Fruit fly (Drosophila melanogaster) whole organism, embryonic: ENCODE data around the gene CG8509.

Experiments used
- Atf-2 ChIP-seq: fragments of 200-800 bp; sonication (Bioruptor generic); optimal IDR thresholded peaks from 2 replicates; lab custom pipeline; 2016; ENCODE audit warnings: missing biosample characterization, missing genetic modification characterization
- Atf6 ChIP-seq: fragments of 200-800 bp; sonication (Bioruptor generic); IDR thresholded peaks from 2 replicates; pipeline ENCODE4 v1.3.6; 2022; ENCODE audit warnings: missing biosample characterization, missing genetic modification characterization
- CG12219 ChIP-seq: fragments of 200-800 bp; sonication (Bioruptor generic); optimal IDR thresholded peaks from 3 replicates; lab custom pipeline; 2018; ENCODE audit warnings: missing biosample characterization, mild to moderate bottlenecking, missing genetic modification characterization
- CG12391 ChIP-seq: fragments of 200-800 bp; sonication (Bioruptor generic); optimal IDR thresholded peaks from 3 replicates; lab custom pipeline; 2018; ENCODE audit warnings: missing biosample characterization, mild to moderate bottlenecking, missing genetic modification characterization, moderate library complexity
- CG13424 ChIP-seq: fragments of 200-800 bp; sonication (Bioruptor generic); optimal IDR thresholded peaks from 2 replicates; lab custom pipeline; 2019; ENCODE audit warnings: missing biosample characterization, mild to moderate bottlenecking, missing genetic modification characterization, moderate library complexity
- CG13894 ChIP-seq: fragments of 200-800 bp; sonication (Bioruptor generic); optimal IDR thresholded peaks from 3 replicates; lab custom pipeline; 2018; ENCODE audit warnings: missing biosample characterization, mild to moderate bottlenecking, missing genetic modification characterization, moderate library complexity
- CG14441 ChIP-seq: fragments of 200-800 bp; sonication (Bioruptor generic); IDR thresholded peaks from 2 replicates; pipeline ENCODE4 v1.3.6; 2022; ENCODE audit warnings: missing biosample characterization, missing genetic modification characterization
- CG1603 ChIP-seq: fragments of 200-800 bp; sonication (Bioruptor generic); optimal IDR thresholded peaks from 2 replicates; lab custom pipeline; 2019; ENCODE audit warnings: missing biosample characterization, mild to moderate bottlenecking, missing genetic modification characterization, moderate library complexity
- CG2202 ChIP-seq: fragments of 200-800 bp; sonication (Bioruptor generic); optimal IDR thresholded peaks from 2 replicates; lab custom pipeline; 2018; ENCODE audit warnings: missing biosample characterization, mild to moderate bottlenecking, missing genetic modification characterization
- CG3163 ChIP-seq: fragments of 200-800 bp; sonication (Bioruptor generic); optimal IDR thresholded peaks from 3 replicates; lab custom pipeline; 2016; ENCODE audit warnings: missing biosample characterization, missing genetic modification characterization
- CG33213 ChIP-seq: fragments of 200-800 bp; sonication (Bioruptor generic); optimal IDR thresholded peaks from 3 replicates; lab custom pipeline; 2016; ENCODE audit warnings: missing biosample characterization, missing genetic modification characterization
- CG3847 ChIP-seq: fragments of 200-800 bp; sonication (Bioruptor generic); IDR thresholded peaks from 2 replicates; pipeline ENCODE4 v1.3.6; 2022; ENCODE audit warnings: missing biosample characterization, missing genetic modification characterization
- CG4707 ChIP-seq: fragments of 200-800 bp; sonication (Bioruptor generic); optimal IDR thresholded peaks from 2 replicates; lab custom pipeline; 2018; ENCODE audit warnings: missing biosample characterization, mild to moderate bottlenecking, missing genetic modification characterization, moderate library complexity
- CG7963 ChIP-seq: fragments of 200-800 bp; sonication (Bioruptor generic); IDR thresholded peaks from 3 replicates; pipeline ENCODE4 v1.3.6; 2022; ENCODE audit warnings: missing biosample characterization, missing genetic modification characterization; ENCODE audit not compliant: partially characterized antibody
- CG8281 ChIP-seq: fragments of 200-800 bp; sonication (Bioruptor generic); optimal IDR thresholded peaks from 2 replicates; lab custom pipeline; 2018; ENCODE audit warnings: missing biosample characterization, mild to moderate bottlenecking, missing genetic modification characterization, moderate library complexity
- CG9727 ChIP-seq: fragments of 200-800 bp; sonication (Bioruptor generic); optimal IDR thresholded peaks from 3 replicates; lab custom pipeline; 2017; ENCODE audit warnings: missing biosample characterization, mild to moderate bottlenecking, missing genetic modification characterization
- D ChIP-seq, 2 experiments: fragments of 200-800 bp in 1 of 2; fragments of >200 bp in 1 of 2; sonication (Bioruptor generic) in 1 of 2; optimal IDR thresholded peaks; 2 replicates in 1 of 2; 3 replicates in 1 of 2; lab custom pipeline; 2017; ENCODE audit warnings: mild to moderate bottlenecking in 1 of 2, missing biosample characterization in 1 of 2, missing genetic modification characterization in 1 of 2, missing genetic modification reagents in 1 of 2
- Dip3 ChIP-seq: fragments of 200-800 bp; sonication (Bioruptor generic); optimal IDR thresholded peaks from 3 replicates; lab custom pipeline; 2016; ENCODE audit warnings: missing biosample characterization, missing genetic modification characterization
- Dp ChIP-seq: fragments of 200-800 bp; sonication (Bioruptor generic); optimal IDR thresholded peaks from 2 replicates; lab custom pipeline; 2018; ENCODE audit warnings: missing biosample characterization, mild to moderate bottlenecking, missing genetic modification characterization, moderate library complexity
- ERR ChIP-seq: fragments of 200-800 bp; sonication (Bioruptor generic); optimal IDR thresholded peaks from 2 replicates; lab custom pipeline; 2016; ENCODE audit warnings: missing biosample characterization, missing genetic modification characterization
- Fer2 ChIP-seq: fragments of 200-800 bp; sonication (Bioruptor generic); optimal IDR thresholded peaks from 2 replicates; lab custom pipeline; 2018; ENCODE audit warnings: missing biosample characterization, mild to moderate bottlenecking, missing genetic modification characterization, moderate library complexity
- Gsc ChIP-seq: fragments of 200-800 bp; sonication (Bioruptor generic); IDR thresholded peaks from 2 replicates; pipeline ENCODE4 v1.3.6; 2022; ENCODE audit warnings: missing biosample characterization, missing genetic modification characterization
- Hr3 ChIP-seq: fragments of 200-800 bp; sonication (Bioruptor generic); optimal IDR thresholded peaks from 3 replicates; lab custom pipeline; 2016; ENCODE audit warnings: missing biosample characterization, missing genetic modification characterization
- Hsf ChIP-seq: fragments of 200-800 bp; sonication (Bioruptor generic); optimal IDR thresholded peaks from 3 replicates; lab custom pipeline; 2016; ENCODE audit warnings: missing biosample characterization, missing genetic modification characterization
- Lhr ChIP-seq: fragments of 200-800 bp; sonication (Bioruptor generic); optimal IDR thresholded peaks from 3 replicates; lab custom pipeline; 2017; ENCODE audit warnings: mild to moderate bottlenecking, missing biosample characterization, missing genetic modification reagents, missing genetic modification characterization
- Lpt ChIP-seq: fragments of >200 bp; optimal IDR thresholded peaks from 2 replicates; lab custom pipeline; 2018; ENCODE audit warnings: missing biosample characterization, missing genetic modification characterization
- MTF-1 ChIP-seq: fragments of 200-800 bp; sonication (Bioruptor generic); optimal IDR thresholded peaks from 2 replicates; lab custom pipeline; 2018; ENCODE audit warnings: missing biosample characterization, mild to moderate bottlenecking, missing genetic modification characterization, borderline replicate concordance
- Med ChIP-seq: fragments of 200-800 bp; sonication (Bioruptor generic); peaks from one replicate; lab custom pipeline; 2016; ENCODE audit warnings: missing biosample characterization, missing genetic modification characterization, mild to moderate bottlenecking, inconsistent platforms, moderate library complexity
- NC2β ChIP-seq: fragments of 200-800 bp; sonication (Bioruptor generic); optimal IDR thresholded peaks from 2 replicates; lab custom pipeline; 2016; ENCODE audit warnings: missing biosample characterization, missing genetic modification characterization
- Ptx1 ChIP-seq: fragments of 200-800 bp; sonication (Bioruptor generic); IDR thresholded peaks from 2 replicates; pipeline ENCODE4 v1.3.6; 2022; ENCODE audit warnings: missing biosample characterization, missing genetic modification characterization
- aop ChIP-seq: fragments of 200-800 bp; sonication (Bioruptor generic); IDR thresholded peaks from 2 replicates; pipeline ENCODE4 v1.3.6; 2022; ENCODE audit warnings: missing biosample characterization, missing genetic modification characterization
- bcd ChIP-seq: fragments of 200-800 bp; sonication (Bioruptor generic); optimal IDR thresholded peaks from 2 replicates; lab custom pipeline; 2017; ENCODE audit warnings: missing biosample characterization, mild to moderate bottlenecking, missing genetic modification characterization
- caup ChIP-seq: fragments of 200-800 bp; sonication (Bioruptor generic); optimal IDR thresholded peaks from 3 replicates; lab custom pipeline; 2017; ENCODE audit warnings: missing biosample characterization, mild to moderate bottlenecking, missing genetic modification characterization, moderate library complexity; ENCODE audit not compliant: severe bottlenecking
- ci ChIP-seq: fragments of 200-800 bp; sonication (Bioruptor generic); IDR thresholded peaks from 3 replicates; pipeline ENCODE4 v1.3.6; 2022; ENCODE audit warnings: missing biosample characterization, missing genetic modification characterization
- dati ChIP-seq: fragments of 200-800 bp; sonication (Bioruptor generic); IDR thresholded peaks from 2 replicates; pipeline ENCODE4 v1.3.6; 2022; ENCODE audit warnings: missing biosample characterization, missing genetic modification characterization
- fd3F ChIP-seq: fragments of 200-800 bp; sonication (Bioruptor generic); optimal IDR thresholded peaks from 2 replicates; lab custom pipeline; 2018; ENCODE audit warnings: missing biosample characterization, mild to moderate bottlenecking, missing genetic modification characterization, moderate library complexity
- fru ChIP-seq: fragments of >200 bp; optimal IDR thresholded peaks from 2 replicates; lab custom pipeline; 2017
- gcm2 ChIP-seq: fragments of 200-800 bp; sonication (Bioruptor generic); optimal IDR thresholded peaks from 2 replicates; lab custom pipeline; 2016; ENCODE audit warnings: missing biosample characterization, missing genetic modification characterization
- gsb-n ChIP-seq: fragments of 200-800 bp; sonication (Bioruptor generic); optimal IDR thresholded peaks from 3 replicates; lab custom pipeline; 2018; ENCODE audit warnings: missing biosample characterization, mild to moderate bottlenecking, missing genetic modification characterization
- h ChIP-seq: fragments of >200 bp; optimal IDR thresholded peaks from 2 replicates; lab custom pipeline; 2017
- jumu ChIP-seq: fragments of 200-800 bp; sonication (Bioruptor generic); optimal IDR thresholded peaks from 3 replicates; lab custom pipeline; 2016; ENCODE audit warnings: missing biosample characterization, missing genetic modification characterization
- lbe ChIP-seq: fragments of 200-800 bp; sonication (Bioruptor generic); optimal IDR thresholded peaks from 2 replicates; lab custom pipeline; 2016; ENCODE audit warnings: missing biosample characterization, mild to moderate bottlenecking, missing genetic modification characterization
- mld ChIP-seq: fragments of 200-800 bp; sonication (Bioruptor generic); IDR thresholded peaks from 3 replicates; pipeline ENCODE4 v1.3.6; 2022; ENCODE audit warnings: missing biosample characterization, missing genetic modification characterization; ENCODE audit not compliant: partially characterized antibody
- nerfin-2 ChIP-seq: fragments of 200-800 bp; sonication (Bioruptor generic); IDR thresholded peaks from 2 replicates; pipeline ENCODE4 v1.3.6; 2022; ENCODE audit warnings: missing biosample characterization, missing genetic modification characterization; ENCODE audit not compliant: partially characterized antibody
- sisA ChIP-seq: fragments of 200-800 bp; sonication (Bioruptor generic); IDR thresholded peaks from 2 replicates; pipeline ENCODE4 v1.3.6; 2022; ENCODE audit warnings: missing biosample characterization, missing genetic modification characterization
- unpg ChIP-seq: fragments of 200-800 bp; sonication (Bioruptor generic); optimal IDR thresholded peaks from 3 replicates; lab custom pipeline; 2018; ENCODE audit warnings: missing biosample characterization, mild to moderate bottlenecking, missing genetic modification characterization, moderate library complexity
- z ChIP-seq: fragments of 200-800 bp; sonication (Bioruptor generic); IDR thresholded peaks from 3 replicates; pipeline ENCODE4 v1.3.6; 2022; ENCODE audit warnings: missing biosample characterization, missing genetic modification characterization
- zen2 ChIP-seq: fragments of 200-800 bp; sonication (Bioruptor generic); IDR thresholded peaks from 3 replicates; pipeline ENCODE4 v1.3.6; 2022; ENCODE audit warnings: missing biosample characterization, missing genetic modification characterization; ENCODE audit not compliant: partially characterized antibody
- zf30C ChIP-seq: fragments of 200-800 bp; sonication (Bioruptor generic); optimal IDR thresholded peaks from 3 replicates; lab custom pipeline; 2018; ENCODE audit warnings: missing biosample characterization, mild to moderate bottlenecking, missing genetic modification characterization

Gene CG8509

DNA sequence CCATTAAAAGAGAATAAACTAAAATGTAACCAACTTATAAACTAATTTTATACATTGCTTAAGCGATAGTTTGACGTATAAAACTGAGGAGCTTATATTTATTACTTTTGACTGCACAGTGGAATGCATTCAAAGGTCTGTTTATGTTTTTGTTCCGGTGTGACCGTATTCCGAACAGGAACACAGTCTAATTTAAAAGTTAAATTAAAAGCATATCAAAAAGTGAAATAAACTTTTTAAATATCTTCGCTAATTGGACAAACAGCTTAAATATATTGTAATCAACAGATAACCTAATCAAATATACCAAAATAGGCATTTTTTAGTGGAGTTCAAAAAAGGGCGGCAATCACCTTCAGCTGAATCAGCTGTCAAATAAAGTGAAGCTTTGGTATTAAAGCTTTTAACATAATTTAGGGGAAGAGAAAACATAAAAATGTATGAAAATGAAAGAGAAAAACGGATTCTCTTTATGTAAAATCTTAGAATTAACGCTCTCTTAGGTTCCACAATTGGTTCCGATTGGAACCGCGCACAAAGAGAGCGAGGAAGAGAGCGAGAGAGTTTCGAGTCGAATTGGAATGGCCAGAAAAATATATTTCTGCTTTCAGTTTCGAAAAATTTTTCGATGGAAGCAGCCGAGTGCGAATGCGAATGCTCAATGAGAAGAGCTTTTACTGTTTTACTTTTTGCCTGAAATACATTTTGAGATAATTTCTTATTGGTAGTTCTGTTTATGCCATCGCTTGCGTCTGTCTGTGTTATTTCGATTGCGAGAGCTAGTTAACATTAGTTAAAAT lies 5.4 kb upstream of the CG8509 start, which contains the start of the genes PGRP-LE and sd (continued):
- TF ChIP-seq Hsf (GFP tag; lab: Kevin White, UChicago) (no peak), Atf6 (GFP tag; lab: Robert Waterston, UW) (peak; percentile 7; the same call in 1 of the 2 replicates), CG12219 (no peak), dati (GFP tag; lab: Robert Waterston, UW) (no peak), CG8281 (tag; lab: Kevin White, UChicago) (no peak), Gsc (GFP tag; lab: Robert Waterston, UW) (no peak), fd3F (GFP tag; lab: Kevin White, UChicago) (no peak), CG33213 (GFP tag; lab: Kevin White, UChicago) (no peak), CG1603 (tag; lab: Kevin White, UChicago) (peak; percentile 18), Lhr (GFP tag; lab: Kevin White, UChicago) (no peak), CG3163 (peak; percentile 98), MTF-1 (GFP tag; lab: Kevin White, UChicago) (no peak), Lpt (no peak), CG14441 (GFP tag; lab: Robert Waterston, UW) (no peak), Atf-2 (GFP tag; lab: Kevin White, UChicago) (no peak), CG4707 (GFP tag; lab: Kevin White, UChicago) (peak; percentile 70), caup (GFP tag; lab: Kevin White, UChicago) (no peak), Hr3 (no peak), fru (no peak), aop (GFP tag; lab: Robert Waterston, UW) (no peak), mld (GFP tag; lab: Robert Waterston, UW) (no peak), nerfin-2 (no peak), CG13894 (tag; lab: Kevin White, UChicago) (peak; percentile 11), CG7963 (GFP tag; lab: Robert Waterston, UW) (no peak), D (optimal IDR thresholded peaks at IDR 0.05; lab: Kevin White, UChicago) (no peak), D (GFP tag; optimal IDR thresholded peaks at IDR 0.05; lab: Kevin White, UChicago) (no peak), CG3847 (GFP tag; lab: Robert Waterston, UW) (no peak), jumu (GFP tag; lab: Kevin White, UChicago) (no peak), gsb-n (no peak), CG2202 (no peak), h (lab: Kevin White, UChicago) (no peak), Dp (GFP tag; lab: Kevin White, UChicago) (peak; percentile 76), lbe (peak; percentile 79), sisA (no peak), zf30C (no peak), CG9727 (GFP tag; lab: Kevin White, UChicago) (no peak), Dip3 (GFP tag; lab: Kevin White, UChicago) (no peak), ERR (GFP tag; lab: Kevin White, UChicago) (no peak), Med (GFP tag; lab: Kevin White, UChicago) (peak; percentile 69), NC2β (GFP tag; lab: Kevin White, UChicago) (no peak), Ptx1 (GFP tag; lab: Robert Waterston, UW) (no peak), CG13424 (tag; lab: Kevin White, UChicago) (peak; percentile 2), unpg (GFP tag; lab: Kevin White, UChicago) (no peak), ci (GFP tag; lab: Robert Waterston, UW) (peak; percentile 23; the same call in 1 of the 3 replicates), Fer2 (tag; lab: Kevin White, UChicago) (no peak), CG12391 (peak; percentile 18), z (GFP tag; lab: Robert Waterston, UW) (peak; percentile 77), zen2 (GFP tag; lab: Robert Waterston, UW) (no peak), bcd (GFP tag; lab: Kevin White, UChicago) (no peak), gcm2 (GFP tag; lab: Kevin White, UChicago) (no peak)
